Worm (Caenorhabditis elegans) whole organism, late embryonic: ENCODE data around the gene F25H9.2.

Experiments
- C08G9.2 ChIP-seq: sonication (generic microtip); optimal IDR thresholded peaks from 2 replicates; lab custom pipeline; 2016; ENCODE audit warnings: mild to moderate bottlenecking, missing genetic modification characterization, moderate library complexity, missing compliant biosample characterization
- ceh-9 ChIP-seq: sonication (generic microtip); optimal IDR thresholded peaks from 2 replicates; lab custom pipeline; 2016; ENCODE audit warnings: mild to moderate bottlenecking, missing genetic modification characterization, inconsistent platforms, missing compliant biosample characterization
- elt-2 ChIP-seq: sonication (generic microtip); optimal IDR thresholded peaks from 2 replicates; lab custom pipeline; 2016; ENCODE audit warnings: missing genetic modification reagents, missing genetic modification characterization, missing compliant biosample characterization
- pax-1 ChIP-seq: fragments of 150-350 bp; optimal IDR thresholded peaks from 2 replicates; lab custom pipeline; 2014; ENCODE audit warnings: missing biosample characterization, missing genetic modification characterization

- TF ChIP-seq ceh-9 (tag; lab: Kevin White, UChicago), result no peak
- TF ChIP-seq elt-2 (tag; lab: Kevin White, UChicago), result no peak
- TF ChIP-seq pax-1 (tag; lab: Kevin White, UChicago), result no peak
- no peak for TF ChIP-seq C08G9.2 (tag; lab: Kevin White, UChicago)
These were observed 15.1 kb upstream of the F25H9.2 start for ce11 chrV:13442819-13443218.
